Worm (Caenorhabditis elegans): ENCODE data around the gene B0238.12.

ce11 chrV:5287273-5287672 is 21.6 kb downstream of the B0238.12 start, which contains the start of gene Y49G5A.1:
- TF ChIP-seq nhr-11 (tag; optimal IDR thresholded peaks at IDR 0.05) (no peak), nhr-43 (tag; optimal IDR thresholded peaks at IDR 0.05; ENCODE audit: poor library complexity, severe bottlenecking) (no peak), egl-27 (tag; optimal IDR thresholded peaks at IDR 0.05) (no peak), nhr-77 (tag; optimal IDR thresholded peaks at IDR 0.05) (no peak), mdl-1 (tag; optimal IDR thresholded peaks at IDR 0.05) (no peak), unc-62 (GFP tag; optimal IDR thresholded peaks at IDR 0.05) (no peak), ama-1 (optimal IDR thresholded peaks at IDR 0.05) (no peak), nhr-237 (tag; optimal IDR thresholded peaks at IDR 0.05) (no peak), elt-2 (tag; optimal IDR thresholded peaks at IDR 0.05) (no peak), lin-15B (tag; optimal IDR thresholded peaks at IDR 0.05) (no peak), snpc-4 (tag; optimal IDR thresholded peaks at IDR 0.05) (no peak), lin-39 (tag; optimal IDR thresholded peaks at IDR 0.05) (no peak), tbx-2 (tag; optimal IDR thresholded peaks at IDR 0.05) (no peak)
